Worm (Caenorhabditis elegans) whole organism, young adult: ENCODE measurements around the gene sec-6.

Source experiments
- B0336.3 ChIP-seq: fragments of 200-800 bp; sonication (Bioruptor generic); IDR thresholded peaks from 2 replicates; pipeline ENCODE4 v1.3.6; 2022; ENCODE audit warnings: missing genetic modification characterization, missing compliant biosample characterization
- D2030.7 ChIP-seq: fragments of 200-800 bp; sonication (Bioruptor generic); IDR thresholded peaks from 2 replicates; pipeline ENCODE4 v1.3.6; 2022; ENCODE audit warnings: missing genetic modification reagents, missing genetic modification characterization, missing compliant biosample characterization
- F57A8.1 ChIP-seq: fragments of 200-800 bp; sonication (Bioruptor generic); optimal IDR thresholded peaks from 2 replicates; lab custom pipeline; 2018; ENCODE audit warnings: mild to moderate bottlenecking, missing genetic modification characterization, moderate library complexity, missing compliant biosample characterization
- K11D2.4 ChIP-seq: fragments of 200-800 bp; sonication (Bioruptor generic); IDR thresholded peaks from 2 replicates; pipeline ENCODE4 v1.3.6; 2022; ENCODE audit warnings: missing genetic modification reagents, missing genetic modification characterization, missing compliant biosample characterization
- Y95B8A.8 ChIP-seq: fragments of 200-800 bp; sonication (Bioruptor generic); IDR thresholded peaks from 2 replicates; pipeline ENCODE4 v1.3.6; 2022; ENCODE audit warnings: missing genetic modification reagents, missing genetic modification characterization, missing compliant biosample characterization
- ZK185.1 ChIP-seq: sonication (generic microtip); optimal IDR thresholded peaks from 2 replicates; lab custom pipeline; 2016; ENCODE audit warnings: mild to moderate bottlenecking, missing genetic modification characterization, missing compliant biosample characterization; ENCODE audit not compliant: poor library complexity, severe bottlenecking
- athp-1 ChIP-seq: sonication (generic microtip); optimal IDR thresholded peaks from 2 replicates; lab custom pipeline; 2017; ENCODE audit warnings: mild to moderate bottlenecking, missing genetic modification characterization, missing compliant biosample characterization
- attf-3 ChIP-seq: fragments of 200-800 bp; sonication (Bioruptor generic); conservative IDR thresholded peaks from 2 replicates; pipeline ENCODE4 v1.3.6; 2022; ENCODE audit warnings: missing genetic modification reagents, missing genetic modification characterization, missing compliant biosample characterization
- attf-5 ChIP-seq: fragments of 200-800 bp; sonication (Bioruptor generic); optimal IDR thresholded peaks from 2 replicates; lab custom pipeline; 2018; ENCODE audit warnings: mild to moderate bottlenecking, missing genetic modification characterization, missing compliant biosample characterization
- attf-6 ChIP-seq: fragments of 200-800 bp; sonication (Bioruptor generic); IDR thresholded peaks from 2 replicates; pipeline ENCODE4 v1.3.6; 2022; ENCODE audit warnings: missing genetic modification reagents, missing genetic modification characterization, missing compliant biosample characterization
- cebp-1 ChIP-seq, 2 experiments: fragments of 200-800 bp in 1 of 2; sonication (Bioruptor generic) in 1 of 2; sonication (generic microtip) in 1 of 2; IDR thresholded peaks in 1 of 2; optimal IDR thresholded peaks in 1 of 2; 2 replicates each; pipeline versions ENCODE4 v1.3.6 to Lab custom; 2017 to 2022; ENCODE audit warnings: missing compliant biosample characterization in 2 of 2, missing genetic modification characterization in 2 of 2, mild to moderate bottlenecking in 1 of 2, missing genetic modification reagents in 1 of 2, moderate library complexity in 1 of 2
- ceh-100 ChIP-seq: fragments of 200-800 bp; sonication (Bioruptor generic); IDR thresholded peaks from 2 replicates; pipeline ENCODE4 v1.3.6; 2022; ENCODE audit warnings: missing genetic modification reagents, missing genetic modification characterization, missing compliant biosample characterization
- ceh-27 ChIP-seq: fragments of 200-800 bp; sonication (Bioruptor generic); optimal IDR thresholded peaks from 2 replicates; lab custom pipeline; 2018; ENCODE audit warnings: mild to moderate bottlenecking, missing genetic modification characterization, moderate library complexity, missing compliant biosample characterization
- ceh-91 ChIP-seq: fragments of 200-800 bp; sonication (Bioruptor generic); IDR thresholded peaks from 2 replicates; pipeline ENCODE4 v1.3.6; 2022; ENCODE audit warnings: missing genetic modification reagents, missing genetic modification characterization, missing compliant biosample characterization
- dox-1 ChIP-seq: fragments of 200-800 bp; sonication (Bioruptor generic); IDR thresholded peaks from 2 replicates; pipeline ENCODE4 v1.3.6; 2022; ENCODE audit warnings: missing genetic modification reagents, missing genetic modification characterization, missing compliant biosample characterization
- dpff-1 ChIP-seq: sonication (generic microtip); optimal IDR thresholded peaks from 2 replicates; lab custom pipeline; 2017; ENCODE audit warnings: mild to moderate bottlenecking, missing genetic modification characterization, missing compliant biosample characterization
- efl-1 ChIP-seq: fragments of 150-350 bp; optimal IDR thresholded peaks from 2 replicates; lab custom pipeline; 2014; ENCODE audit warnings: missing biosample characterization, missing genetic modification reagents, missing genetic modification characterization
- egl-18 ChIP-seq: fragments of 200-800 bp; sonication (Bioruptor generic); IDR thresholded peaks from 2 replicates; pipeline ENCODE4 v1.3.6; 2022; ENCODE audit warnings: missing genetic modification reagents, missing genetic modification characterization, missing compliant biosample characterization
- him-1 ChIP-seq: sonication (generic microtip); optimal IDR thresholded peaks from 2 replicates; lab custom pipeline; 2016; ENCODE audit warnings: missing genotype, missing genetic modification reagents, missing genetic modification characterization, missing compliant biosample characterization
- hlh-12 ChIP-seq: sonication (generic microtip); optimal IDR thresholded peaks from 2 replicates; lab custom pipeline; 2016; ENCODE audit warnings: missing genetic modification characterization, missing compliant biosample characterization
- hmg-1.2 ChIP-seq: fragments of 200-800 bp; sonication (Bioruptor generic); IDR thresholded peaks from 2 replicates; pipeline ENCODE4 v1.3.6; 2022; ENCODE audit warnings: missing genetic modification reagents, missing genetic modification characterization, missing compliant biosample characterization
- hmg-20 ChIP-seq: fragments of 200-800 bp; sonication (Bioruptor generic); IDR thresholded peaks from 2 replicates; pipeline ENCODE4 v1.3.6; 2022; ENCODE audit warnings: missing genetic modification reagents, missing genetic modification characterization, missing compliant biosample characterization
- let-607 ChIP-seq, 2 experiments: fragments of 200-800 bp in 1 of 2; sonication (Bioruptor generic) in 1 of 2; sonication (generic microtip) in 1 of 2; optimal IDR thresholded peaks; 2 replicates each; lab custom pipeline; 2016 to 2018; ENCODE audit warnings: mild to moderate bottlenecking in 2 of 2, missing compliant biosample characterization in 2 of 2, missing genetic modification characterization in 2 of 2, moderate library complexity in 2 of 2, missing genotype in 1 of 2
- lin-40 ChIP-seq: sonication (generic microtip); optimal IDR thresholded peaks from 2 replicates; lab custom pipeline; 2016; ENCODE audit warnings: missing genetic modification characterization, mild to moderate bottlenecking, missing compliant biosample characterization, missing genotype, missing genetic modification reagents
- lsl-1 ChIP-seq: fragments of 200-800 bp; sonication (Bioruptor generic); optimal IDR thresholded peaks from 2 replicates; lab custom pipeline; 2018; ENCODE audit warnings: mild to moderate bottlenecking, missing genetic modification characterization, moderate library complexity, missing compliant biosample characterization
- lsy-27 ChIP-seq: sonication (generic microtip); optimal IDR thresholded peaks from 2 replicates; lab custom pipeline; 2017; ENCODE audit warnings: missing genetic modification characterization, mild to moderate bottlenecking, missing compliant biosample characterization, antibody characterized with exemption, missing genotype, borderline replicate concordance; ENCODE audit not compliant: insufficient read depth
- madf-6 ChIP-seq: fragments of 200-800 bp; sonication (Bioruptor generic); IDR thresholded peaks from 2 replicates; pipeline ENCODE4 v1.3.6; 2022; ENCODE audit warnings: missing genetic modification reagents, missing genetic modification characterization, missing compliant biosample characterization
- mcd-1 ChIP-seq: fragments of 200-800 bp; sonication (Bioruptor generic); IDR thresholded peaks from 2 replicates; pipeline ENCODE4 v1.3.6; 2022; ENCODE audit warnings: missing genetic modification reagents, missing genetic modification characterization, missing compliant biosample characterization
- mes-4 ChIP-seq: sonication (generic microtip); optimal IDR thresholded peaks from 2 replicates; lab custom pipeline; 2016; ENCODE audit warnings: missing genotype, missing genetic modification characterization, missing compliant biosample characterization
- nfyb-1 ChIP-seq: fragments of 200-800 bp; sonication (Bioruptor generic); IDR thresholded peaks from 2 replicates; pipeline ENCODE4 v1.3.6; 2022; ENCODE audit warnings: missing genetic modification reagents, missing genetic modification characterization, missing compliant biosample characterization
- nhr-80 ChIP-seq: sonication (generic microtip); optimal IDR thresholded peaks from 2 replicates; lab custom pipeline; 2016; ENCODE audit warnings: missing genetic modification characterization, missing compliant biosample characterization
- pha-4 ChIP-seq: fragments of 150-350 bp; sonication (generic microtip); optimal IDR thresholded peaks from 2 replicates; lab custom pipeline; 2014; ENCODE audit warnings: missing biosample characterization, missing genetic modification reagents, missing genetic modification characterization
- repo-1 ChIP-seq: sonication (generic microtip); optimal IDR thresholded peaks from 2 replicates; lab custom pipeline; 2017; ENCODE audit warnings: mild to moderate bottlenecking, missing genetic modification characterization, missing compliant biosample characterization
- sdz-38 ChIP-seq: sonication (generic microtip); optimal IDR thresholded peaks from 2 replicates; lab custom pipeline; 2016; ENCODE audit warnings: missing genotype, missing genetic modification characterization, missing compliant biosample characterization
- snpc-1.1 ChIP-seq: sonication (generic microtip); optimal IDR thresholded peaks from 2 replicates; lab custom pipeline; 2017; ENCODE audit warnings: missing genetic modification characterization, mild to moderate bottlenecking, missing compliant biosample characterization, antibody characterized with exemption, moderate library complexity, missing genotype, missing genetic modification reagents; ENCODE audit not compliant: insufficient read depth
- snpc-1.3 ChIP-seq: sonication (generic microtip); optimal IDR thresholded peaks from 2 replicates; lab custom pipeline; 2017; ENCODE audit warnings: missing genetic modification characterization, mild to moderate bottlenecking, missing compliant biosample characterization, antibody characterized with exemption, moderate library complexity, missing genotype, missing genetic modification reagents; ENCODE audit not compliant: insufficient read depth
- snpc-3.4 ChIP-seq: sonication (generic microtip); optimal IDR thresholded peaks from 2 replicates; lab custom pipeline; 2017; ENCODE audit warnings: missing genetic modification characterization, mild to moderate bottlenecking, missing compliant biosample characterization, antibody characterized with exemption, moderate library complexity, missing genotype, missing genetic modification reagents
- snpc-4 ChIP-seq, 5 experiments: fragments of 150-350 bp in 1 of 5; sonication (generic microtip) in 4 of 5; optimal IDR thresholded peaks; 2 replicates each; lab custom pipeline; 2014 to 2018; ENCODE audit warnings: missing genetic modification characterization in 5 of 5, missing biosample characterization in 3 of 5, antibody characterized with exemption in 2 of 5, mild to moderate bottlenecking in 2 of 5, missing compliant biosample characterization in 2 of 5, missing genotype in 2 of 5, moderate library complexity in 2 of 5, missing genetic modification reagents in 1 of 5
- tbp1 ChIP-seq: fragments of 200-800 bp; sonication (Bioruptor generic); optimal IDR thresholded peaks from 2 replicates; lab custom pipeline; 2018; ENCODE audit warnings: mild to moderate bottlenecking, missing genetic modification characterization, missing compliant biosample characterization
- ztf-18 ChIP-seq: sonication (generic microtip); optimal IDR thresholded peaks from 2 replicates; lab custom pipeline; 2016; ENCODE audit warnings: missing genotype, mild to moderate bottlenecking, missing genetic modification characterization, missing compliant biosample characterization
- ztf-26 ChIP-seq: sonication (generic microtip); optimal IDR thresholded peaks from 2 replicates; lab custom pipeline; 2017; ENCODE audit warnings: missing genetic modification characterization, missing compliant biosample characterization
- ztf-3 ChIP-seq: fragments of 200-800 bp; sonication (Bioruptor generic); optimal IDR thresholded peaks from 2 replicates; lab custom pipeline; 2018; ENCODE audit warnings: mild to moderate bottlenecking, missing genetic modification characterization, missing compliant biosample characterization

sec-6 gene

ce11 chrII:5388786-5389421 lies 29.6 kb downstream of the sec-6 start, which contains the start of gene rsp-4:
rsp-4 (minus strand) TSS chrII:5388836.
- TF ChIP-seq ztf-3 (no peak), nfyb-1 (0 out of 2 replicates have a peak, but pooled peaks have one; percentile 36), sdz-38 (tag; lab: Kevin White, UChicago) (no peak)

DNA sequence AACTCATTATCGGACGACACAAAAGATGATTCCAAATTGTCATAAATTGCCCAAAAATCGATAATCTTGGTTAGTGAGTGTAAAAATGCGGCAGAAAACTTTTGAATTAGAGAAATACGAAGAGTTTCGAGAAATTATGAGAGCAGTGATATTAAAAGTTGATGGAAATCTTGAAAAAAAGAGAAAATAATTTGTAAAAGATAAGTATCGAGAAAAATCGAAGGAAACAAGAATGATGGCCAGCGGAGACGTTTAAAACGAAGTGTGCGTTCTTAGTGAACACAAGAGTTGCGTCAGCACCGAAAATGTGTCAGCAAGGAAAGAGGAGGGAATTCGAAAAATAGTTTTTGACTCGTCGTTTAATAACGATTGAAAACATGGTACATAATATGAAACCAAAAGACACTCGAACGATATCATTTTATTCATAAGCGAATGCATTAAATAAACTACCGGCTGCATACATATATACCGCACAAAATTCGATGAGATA lies 30.5 kb downstream of the sec-6 start, which contains the start of gene ndx-6:
Gene ndx-6 (minus strand): TSS at position 51 of the 493 bp plus-strand sequence.
- peak; percentile 5 for TF ChIP-seq snpc-1.3 (tag; lab: Kevin White, UChicago)
- no peak for TF ChIP-seq mes-4 (tag; lab: Kevin White, UChicago)
- 0 out of 2 replicates have a peak, but pooled peaks have one; percentile 33 for TF ChIP-seq ceh-91
- peak; percentile 77 for TF ChIP-seq attf-5 (GFP tag; lab: Kevin White, UChicago)
- TF ChIP-seq snpc-4 (GFP tag; optimal IDR thresholded peaks at IDR 0.05; lab: Kevin White, UChicago), result no peak
- TF ChIP-seq snpc-4 (tag; optimal IDR thresholded peaks at IDR 0.05; lab: Kevin White, UChicago), result peak in 3 of 4 experiments; percentile 49 to 64 (median 54)
- TF ChIP-seq F57A8.1, result peak; percentile 14
- no peak for TF ChIP-seq him-1 (tag; lab: Kevin White, UChicago)
- TF ChIP-seq lsl-1 (GFP tag; lab: Kevin White, UChicago), result peak; percentile 46
- TF ChIP-seq B0336.3 (GFP tag; lab: Robert Waterston, UW), result 0 out of 2 replicates have a peak, but pooled peaks have one; percentile 55
- peak; percentile 9 for TF ChIP-seq ztf-26 (tag; lab: Kevin White, UChicago)
- peak; percentile 50 for TF ChIP-seq pha-4 (tag; lab: Kevin White, UChicago)
- TF ChIP-seq hmg-20 (GFP tag; lab: Robert Waterston, UW), result 0 out of 2 replicates have a peak, but pooled peaks have one; percentile 13
- peak; percentile 60; the same call in 1 of the 2 replicates for TF ChIP-seq ceh-100 (GFP tag; lab: Robert Waterston, UW)
- peak; percentile 79 for TF ChIP-seq mcd-1 (GFP tag; lab: Robert Waterston, UW)
- TF ChIP-seq egl-18 (GFP tag; lab: Robert Waterston, UW), result no peak
- TF ChIP-seq repo-1 (tag; lab: Kevin White, UChicago), result peak; percentile 58
- peak; percentile 38; the same call in 1 of the 2 replicates for TF ChIP-seq attf-6 (GFP tag; lab: Robert Waterston, UW)
- peak; percentile 74 for TF ChIP-seq ZK185.1 (tag; lab: Kevin White, UChicago)
- peak; percentile 38 for TF ChIP-seq athp-1
- TF ChIP-seq hlh-12 (tag; lab: Kevin White, UChicago), result no peak
- TF ChIP-seq nhr-80 (tag; lab: Kevin White, UChicago), result peak; percentile 40
- TF ChIP-seq dpff-1, result no peak
- no peak for TF ChIP-seq cebp-1 (GFP tag; IDR thresholded peaks at IDR 0.05; lab: Robert Waterston, UW)
- peak; percentile 65 for TF ChIP-seq cebp-1 (tag; optimal IDR thresholded peaks at IDR 0.05; lab: Kevin White, UChicago)
- TF ChIP-seq ceh-27 (GFP tag; lab: Kevin White, UChicago), result peak; percentile 46
- TF ChIP-seq snpc-3.4 (tag; lab: Kevin White, UChicago), result peak; percentile 40
- TF ChIP-seq attf-3 (GFP tag; lab: Robert Waterston, UW), result 0 out of 2 replicates have a peak, but pooled peaks have one; percentile 33
- peak; percentile 95 for TF ChIP-seq ztf-18 (tag; lab: Kevin White, UChicago)
- peak; percentile 85 for TF ChIP-seq efl-1 (GFP tag; lab: Kevin White, UChicago)
- peak; percentile 73 for TF ChIP-seq madf-6 (GFP tag; lab: Robert Waterston, UW)
- TF ChIP-seq let-607 (tag; optimal IDR thresholded peaks at IDR 0.05; lab: Kevin White, UChicago), result peak in 1 of 2 experiments; percentile 52
- TF ChIP-seq tbp1, result peak; percentile 56
- peak; percentile 61; the same call in 1 of the 2 replicates for TF ChIP-seq K11D2.4 (GFP tag; lab: Robert Waterston, UW)
- no peak for TF ChIP-seq snpc-1.1 (tag; lab: Kevin White, UChicago)
- TF ChIP-seq Y95B8A.8, result 0 out of 2 replicates have a peak, but pooled peaks have one; percentile 51
- TF ChIP-seq lsy-27, result no peak
- TF ChIP-seq lin-40 (tag; lab: Kevin White, UChicago), result peak; percentile 80
- 0 out of 2 replicates have a peak, but pooled peaks have one; percentile 17 for TF ChIP-seq D2030.7 (GFP tag; lab: Robert Waterston, UW)
- TF ChIP-seq hmg-1.2 (GFP tag; lab: Robert Waterston, UW), result peak; percentile 43; the same call in 1 of the 2 replicates
- peak; percentile 67 for TF ChIP-seq dox-1 (GFP tag; lab: Robert Waterston, UW)
